Worm (Caenorhabditis elegans) whole organism, early embryonic: ENCODE data around the gene sre-39.

Experiments
- B0310.2 ChIP-seq: sonication (generic microtip); optimal IDR thresholded peaks from 2 replicates; lab custom pipeline; 2016; ENCODE audit warnings: mild to moderate bottlenecking, missing genetic modification characterization, missing compliant biosample characterization
- F13C5.2 ChIP-seq: sonication (generic microtip); optimal IDR thresholded peaks from 2 replicates; lab custom pipeline; 2017; ENCODE audit warnings: mild to moderate bottlenecking, missing genetic modification characterization, inconsistent platforms, missing compliant biosample characterization
- aly-1 ChIP-seq: sonication (generic microtip); optimal IDR thresholded peaks from 2 replicates; lab custom pipeline; 2016; ENCODE audit warnings: missing genetic modification characterization, missing compliant biosample characterization
- ama-1 ChIP-seq: fragments of 150-350 bp; optimal IDR thresholded peaks from 2 replicates; lab custom pipeline; 2014
- ceh-13 ChIP-seq: fragments of 200-800 bp; sonication (Bioruptor generic); optimal IDR thresholded peaks from 2 replicates; lab custom pipeline; 2018; ENCODE audit warnings: mild to moderate bottlenecking, missing genetic modification characterization, missing compliant biosample characterization
- ceh-36 ChIP-seq: sonication (generic microtip); optimal IDR thresholded peaks from 2 replicates; lab custom pipeline; 2016; ENCODE audit warnings: missing genetic modification characterization, inconsistent platforms, missing compliant biosample characterization
- ets-7 ChIP-seq: sonication (generic microtip); optimal IDR thresholded peaks from 2 replicates; lab custom pipeline; 2016; ENCODE audit warnings: missing genotype, missing genetic modification characterization, missing compliant biosample characterization
- flt-1 ChIP-seq: fragments of 200-800 bp; sonication (Bioruptor generic); IDR thresholded peaks from 2 replicates; pipeline ENCODE4 v1.3.6; 2022; ENCODE audit warnings: missing genetic modification characterization, missing compliant biosample characterization
- hmbx-1 ChIP-seq: sonication (generic microtip); optimal IDR thresholded peaks from 2 replicates; lab custom pipeline; 2016; ENCODE audit warnings: mild to moderate bottlenecking, missing genetic modification characterization, missing compliant biosample characterization
- hmg-4 ChIP-seq: fragments of 200-800 bp; sonication (Bioruptor generic); optimal IDR thresholded peaks from 2 replicates; lab custom pipeline; 2018; ENCODE audit warnings: mild to moderate bottlenecking, missing genetic modification characterization, missing compliant biosample characterization
- hnd-1 ChIP-seq: sonication (generic microtip); optimal IDR thresholded peaks from 2 replicates; lab custom pipeline; 2016; ENCODE audit warnings: missing genetic modification characterization, missing compliant biosample characterization
- pes-1 ChIP-seq: fragments of 200-800 bp; sonication (Bioruptor generic); IDR thresholded peaks from 2 replicates; pipeline ENCODE4 v1.3.6; 2022; ENCODE audit warnings: missing genetic modification reagents, missing genetic modification characterization, missing compliant biosample characterization
- scrt-1 ChIP-seq: fragments of 200-800 bp; sonication (Bioruptor generic); IDR thresholded peaks from 2 replicates; pipeline ENCODE4 v1.3.6; 2022; ENCODE audit warnings: missing genetic modification characterization, missing compliant biosample characterization
- sea-1 ChIP-seq: fragments of 200-800 bp; sonication (Bioruptor generic); conservative IDR thresholded peaks from 2 replicates; pipeline ENCODE4 v1.3.6; 2022; ENCODE audit warnings: missing genetic modification characterization, missing compliant biosample characterization
- tbx-11 ChIP-seq: fragments of 200-800 bp; sonication (Bioruptor generic); IDR thresholded peaks from 2 replicates; pipeline ENCODE4 v1.3.6; 2022; ENCODE audit warnings: missing genetic modification characterization, missing compliant biosample characterization
- tbx-37 ChIP-seq: fragments of 200-800 bp; sonication (Bioruptor generic); conservative IDR thresholded peaks from 2 replicates; pipeline ENCODE4 v1.3.6; 2022; ENCODE audit warnings: missing genetic modification reagents, missing genetic modification characterization, missing compliant biosample characterization
- tra-4 ChIP-seq: sonication (generic microtip); optimal IDR thresholded peaks from 2 replicates; lab custom pipeline; 2017; ENCODE audit warnings: missing genetic modification characterization, missing compliant biosample characterization

Gene sre-39

ce11 chrII:4681391-4681790 lies 5.7 kb upstream of the sre-39 start, which contains the start of gene T05A7.7:
TSS of gene T05A7.7 (minus strand) at chrII:4681491.
- TF ChIP-seq sea-1 (GFP tag; lab: Robert Waterston, UW): no peak
- no peak for TF ChIP-seq hmbx-1 (tag; lab: Kevin White, UChicago)
- TF ChIP-seq ama-1: no peak
- no peak for TF ChIP-seq hnd-1 (tag; lab: Kevin White, UChicago)
- no peak for TF ChIP-seq tbx-11 (GFP tag; lab: Robert Waterston, UW)
- TF ChIP-seq F13C5.2 (tag; lab: Kevin White, UChicago): no peak
- TF ChIP-seq tra-4: no peak
- no peak for TF ChIP-seq pes-1 (GFP tag; lab: Robert Waterston, UW)
- TF ChIP-seq ceh-36 (tag; lab: Kevin White, UChicago): no peak
- no peak for TF ChIP-seq scrt-1 (GFP tag; lab: Robert Waterston, UW)
- TF ChIP-seq ceh-13 (GFP tag; lab: Kevin White, UChicago): no peak

ce11 chrII:4683693-4684092 lies 3.3 kb upstream of the sre-39 start, which contains the start of gene sre-40:
TSS of gene sre-40 (minus strand) at chrII:4683793.
- TF ChIP-seq hmbx-1 (tag; lab: Kevin White, UChicago) (no peak), scrt-1 (GFP tag; lab: Robert Waterston, UW) (no peak), ets-7 (tag; lab: Kevin White, UChicago) (no peak), hnd-1 (tag; lab: Kevin White, UChicago) (no peak), ceh-36 (tag; lab: Kevin White, UChicago) (no peak)

ce11 chrII:4684852-4685251 lies 2.2 kb upstream of the sre-39 start:
- TF ChIP-seq F13C5.2 (tag; lab: Kevin White, UChicago): no peak
- no peak for TF ChIP-seq hmbx-1 (tag; lab: Kevin White, UChicago)
- TF ChIP-seq scrt-1 (GFP tag; lab: Robert Waterston, UW): no peak
- TF ChIP-seq flt-1: no peak
- no peak for TF ChIP-seq B0310.2 (tag; lab: Kevin White, UChicago)
- no peak for TF ChIP-seq ama-1
- TF ChIP-seq pes-1 (GFP tag; lab: Robert Waterston, UW): no peak
- no peak for TF ChIP-seq hmg-4 (GFP tag; lab: Kevin White, UChicago)
- no peak for TF ChIP-seq tbx-11 (GFP tag; lab: Robert Waterston, UW)
- TF ChIP-seq ets-7 (tag; lab: Kevin White, UChicago): no peak
- TF ChIP-seq aly-1 (tag; lab: Kevin White, UChicago): no peak
- no peak for TF ChIP-seq ceh-13 (GFP tag; lab: Kevin White, UChicago)
- TF ChIP-seq hnd-1 (tag; lab: Kevin White, UChicago): no peak
- no peak for TF ChIP-seq ceh-36 (tag; lab: Kevin White, UChicago)
- TF ChIP-seq tbx-37 (GFP tag; lab: Robert Waterston, UW): no peak
- no peak for TF ChIP-seq tra-4
- TF ChIP-seq sea-1 (GFP tag; lab: Robert Waterston, UW): no peak

ce11 chrII:4689477-4689876 lies 2.4 kb downstream of the sre-39 start, which contains the start of gene F10G7.12:
TSS of gene F10G7.12 (plus strand) at chrII:4689777.
- no peak for TF ChIP-seq hmbx-1 (tag; lab: Kevin White, UChicago)
- TF ChIP-seq hmg-4 (GFP tag; lab: Kevin White, UChicago): no peak
- TF ChIP-seq tra-4: no peak
- TF ChIP-seq aly-1 (tag; lab: Kevin White, UChicago): no peak
- no peak for TF ChIP-seq tbx-37 (GFP tag; lab: Robert Waterston, UW)
- TF ChIP-seq flt-1: no peak
- no peak for TF ChIP-seq scrt-1 (GFP tag; lab: Robert Waterston, UW)
- TF ChIP-seq ceh-13 (GFP tag; lab: Kevin White, UChicago): no peak
- no peak for TF ChIP-seq tbx-11 (GFP tag; lab: Robert Waterston, UW)
- no peak for TF ChIP-seq ama-1
- no peak for TF ChIP-seq pes-1 (GFP tag; lab: Robert Waterston, UW)
- no peak for TF ChIP-seq ets-7 (tag; lab: Kevin White, UChicago)
- no peak for TF ChIP-seq B0310.2 (tag; lab: Kevin White, UChicago)
- TF ChIP-seq ceh-36 (tag; lab: Kevin White, UChicago): no peak
- no peak for TF ChIP-seq hnd-1 (tag; lab: Kevin White, UChicago)

- TF ChIP-seq ceh-36 (tag; lab: Kevin White, UChicago): no peak
These were observed 6.1 kb downstream of the sre-39 start, which contains the start of gene F10G7.5 for ce11 chrII:4693129-4693528. TSS of gene F10G7.5 (plus strand) at chrII:4693414.

ce11 chrII:4696055-4696454 lies 9.0 kb downstream of the sre-39 start:
- TF ChIP-seq tra-4 (no peak), ceh-36 (tag; lab: Kevin White, UChicago) (no peak), hmbx-1 (tag; lab: Kevin White, UChicago) (no peak), hnd-1 (tag; lab: Kevin White, UChicago) (no peak), scrt-1 (GFP tag; lab: Robert Waterston, UW) (no peak), flt-1 (no peak), F13C5.2 (tag; lab: Kevin White, UChicago) (no peak), pes-1 (GFP tag; lab: Robert Waterston, UW) (no peak), ets-7 (tag; lab: Kevin White, UChicago) (no peak), hmg-4 (GFP tag; lab: Kevin White, UChicago) (no peak), ama-1 (no peak), ceh-13 (GFP tag; lab: Kevin White, UChicago) (no peak), tbx-37 (GFP tag; lab: Robert Waterston, UW) (no peak), aly-1 (tag; lab: Kevin White, UChicago) (no peak), B0310.2 (tag; lab: Kevin White, UChicago) (no peak), tbx-11 (GFP tag; lab: Robert Waterston, UW) (no peak), sea-1 (GFP tag; lab: Robert Waterston, UW) (no peak)

- TF ChIP-seq B0310.2 (tag; lab: Kevin White, UChicago): no peak
- TF ChIP-seq ama-1: no peak
- no peak for TF ChIP-seq hmbx-1 (tag; lab: Kevin White, UChicago)
- no peak for TF ChIP-seq aly-1 (tag; lab: Kevin White, UChicago)
- no peak for TF ChIP-seq tra-4
- TF ChIP-seq hnd-1 (tag; lab: Kevin White, UChicago): no peak
- TF ChIP-seq ets-7 (tag; lab: Kevin White, UChicago): no peak
- no peak for TF ChIP-seq flt-1
- TF ChIP-seq pes-1 (GFP tag; lab: Robert Waterston, UW): no peak
- TF ChIP-seq tbx-37 (GFP tag; lab: Robert Waterston, UW): no peak
- TF ChIP-seq sea-1 (GFP tag; lab: Robert Waterston, UW): no peak
- no peak for TF ChIP-seq tbx-11 (GFP tag; lab: Robert Waterston, UW)
These were observed 11.3 kb downstream of the sre-39 start, which contains the start of the genes rpn-5 and scc-1 for ce11 chrII:4698266-4698771. TSS of gene rpn-5 (minus strand) at chrII:4698427. TSS of gene scc-1 (plus strand) at chrII:4698721.
